Worm (Caenorhabditis elegans) whole organism, L2 larva: ENCODE results near the gene F40G9.14.

Experiments
- C34F6.9 ChIP-seq: fragments of 150-350 bp; optimal IDR thresholded peaks from 2 replicates; lab custom pipeline; 2014; ENCODE audit warnings: missing biosample characterization, missing genetic modification characterization
- F13H6.1 ChIP-seq: sonication (generic microtip); optimal IDR thresholded peaks from 2 replicates; lab custom pipeline; 2016; ENCODE audit warnings: missing genetic modification characterization, missing compliant biosample characterization
- R02D3.7 ChIP-seq: fragments of 150-350 bp; optimal IDR thresholded peaks from 2 replicates; lab custom pipeline; 2014; ENCODE audit warnings: missing biosample characterization, missing genetic modification characterization
- Y55F3AM.14 ChIP-seq: fragments of 200-800 bp; sonication (Bioruptor generic); optimal IDR thresholded peaks from 2 replicates; lab custom pipeline; 2018; ENCODE audit warnings: mild to moderate bottlenecking, missing genetic modification characterization, missing compliant biosample characterization
- ZK546.5 ChIP-seq: sonication (generic microtip); optimal IDR thresholded peaks from 2 replicates; lab custom pipeline; 2017; ENCODE audit warnings: missing biosample characterization, missing genetic modification characterization
- alr-1 ChIP-seq: fragments of 150-350 bp; optimal IDR thresholded peaks from 2 replicates; lab custom pipeline; 2014; ENCODE audit warnings: missing biosample characterization, missing genetic modification characterization
- aly-2 ChIP-seq: fragments of 150-350 bp; optimal IDR thresholded peaks from 2 replicates; lab custom pipeline; 2014; ENCODE audit warnings: missing biosample characterization, missing genetic modification characterization
- ama-1 ChIP-seq: fragments of 150-350 bp; optimal IDR thresholded peaks from 2 replicates; lab custom pipeline; 2018; ENCODE audit warnings: inconsistent platforms
- blmp-1 ChIP-seq: sonication (generic microtip); optimal IDR thresholded peaks from 2 replicates; lab custom pipeline; 2017; ENCODE audit warnings: missing genetic modification characterization, mild to moderate bottlenecking, missing compliant biosample characterization, antibody characterized with exemption, moderate library complexity; ENCODE audit not compliant: insufficient read depth
- ceh-16 ChIP-seq: fragments of 150-350 bp; optimal IDR thresholded peaks from 2 replicates; lab custom pipeline; 2014; ENCODE audit warnings: missing biosample characterization, missing genetic modification characterization
- ceh-82 ChIP-seq: fragments of 150-350 bp; optimal IDR thresholded peaks from 2 replicates; lab custom pipeline; 2014; ENCODE audit warnings: missing biosample characterization, missing genetic modification characterization
- crh-2 ChIP-seq: sonication (generic microtip); optimal IDR thresholded peaks from 2 replicates; lab custom pipeline; 2017; ENCODE audit warnings: missing biosample characterization, missing genetic modification characterization
- dmd-4 ChIP-seq: sonication (generic microtip); optimal IDR thresholded peaks from 2 replicates; lab custom pipeline; 2017; ENCODE audit warnings: missing biosample characterization, missing genetic modification characterization
- egl-27 ChIP-seq: sonication (generic microtip); optimal IDR thresholded peaks from 3 replicates; lab custom pipeline; 2017; ENCODE audit warnings: missing biosample characterization, missing genetic modification reagents, missing genetic modification characterization
- elt-1 ChIP-seq: fragments of 150-350 bp; optimal IDR thresholded peaks from 2 replicates; lab custom pipeline; 2014; ENCODE audit warnings: missing biosample characterization, missing genetic modification characterization
- elt-3 ChIP-seq: sonication (generic microtip); optimal IDR thresholded peaks from 2 replicates; lab custom pipeline; 2017; ENCODE audit warnings: missing biosample characterization, missing genetic modification characterization
- fos-1 ChIP-seq: fragments of 150-350 bp; optimal IDR thresholded peaks from 2 replicates; lab custom pipeline; 2014; ENCODE audit warnings: missing biosample characterization, missing genetic modification characterization
- gmeb-1 ChIP-seq: fragments of 150-350 bp; optimal IDR thresholded peaks from 2 replicates; lab custom pipeline; 2014; ENCODE audit warnings: missing biosample characterization, missing genetic modification characterization
- lin-13 ChIP-seq: fragments of 150-350 bp; optimal IDR thresholded peaks from 2 replicates; lab custom pipeline; 2014; ENCODE audit warnings: missing biosample characterization, missing genetic modification reagents, missing genetic modification characterization
- lin-39 ChIP-seq: fragments of 150-350 bp; optimal IDR thresholded peaks from 2 replicates; lab custom pipeline; 2014; ENCODE audit warnings: missing biosample characterization, missing genetic modification reagents, missing genetic modification characterization
- lsy-2 ChIP-seq, 2 experiments: fragments of 150-350 bp in 1 of 2; sonication (generic microtip) in 1 of 2; optimal IDR thresholded peaks; 2 replicates each; lab custom pipeline; 2014 to 2017; ENCODE audit warnings: missing biosample characterization in 2 of 2, missing genetic modification characterization in 2 of 2
- mbf-1 ChIP-seq: sonication (generic microtip); optimal IDR thresholded peaks from 2 replicates; lab custom pipeline; 2017; ENCODE audit warnings: missing biosample characterization, missing genetic modification characterization
- mdl-1 ChIP-seq, 2 experiments: fragments of 150-350 bp in 1 of 2; sonication (generic microtip) in 1 of 2; optimal IDR thresholded peaks; 2 replicates each; lab custom pipeline; 2017; ENCODE audit warnings: missing biosample characterization in 2 of 2, missing genetic modification characterization in 2 of 2
- nhr-10 ChIP-seq: sonication (generic microtip); optimal IDR thresholded peaks from 2 replicates; lab custom pipeline; 2017; ENCODE audit warnings: missing biosample characterization, missing genetic modification characterization
- nhr-11 ChIP-seq: fragments of 150-350 bp; optimal IDR thresholded peaks from 2 replicates; lab custom pipeline; 2014; ENCODE audit warnings: missing biosample characterization, missing genetic modification characterization
- nhr-12 ChIP-seq: fragments of 150-350 bp; optimal IDR thresholded peaks from 2 replicates; lab custom pipeline; 2014; ENCODE audit warnings: missing biosample characterization, missing genetic modification characterization
- nhr-129 ChIP-seq: fragments of 150-350 bp; optimal IDR thresholded peaks from 2 replicates; lab custom pipeline; 2014; ENCODE audit warnings: missing biosample characterization, missing genetic modification characterization
- nhr-21 ChIP-seq: fragments of 150-350 bp; optimal IDR thresholded peaks from 2 replicates; lab custom pipeline; 2014; ENCODE audit warnings: missing biosample characterization, missing genetic modification characterization
- nhr-23 ChIP-seq: fragments of 150-350 bp; optimal IDR thresholded peaks from 2 replicates; lab custom pipeline; 2014; ENCODE audit warnings: missing biosample characterization, missing genetic modification reagents, missing genetic modification characterization
- nhr-237 ChIP-seq: fragments of 150-350 bp; optimal IDR thresholded peaks from 2 replicates; lab custom pipeline; 2014; ENCODE audit warnings: missing biosample characterization, missing genetic modification characterization
- nhr-25 ChIP-seq: fragments of 150-350 bp; sonication (generic microtip); optimal IDR thresholded peaks from 3 replicates; lab custom pipeline; 2014; ENCODE audit warnings: missing biosample characterization, missing genetic modification characterization
- nhr-6 ChIP-seq: fragments of 150-350 bp; optimal IDR thresholded peaks from 2 replicates; lab custom pipeline; 2014; ENCODE audit warnings: missing biosample characterization, missing genetic modification characterization
- nhr-77 ChIP-seq: fragments of 150-350 bp; optimal IDR thresholded peaks from 2 replicates; lab custom pipeline; 2014; ENCODE audit warnings: missing biosample characterization, missing genetic modification characterization
- sem-4 ChIP-seq: fragments of 150-350 bp; optimal IDR thresholded peaks from 2 replicates; lab custom pipeline; 2014; ENCODE audit warnings: missing biosample characterization, missing genetic modification reagents, missing genetic modification characterization
- sma-9 ChIP-seq, 2 experiments: fragments of 150-350 bp in 1 of 2; sonication (generic microtip) in 1 of 2; optimal IDR thresholded peaks; 2 replicates each; lab custom pipeline; 2014 to 2016; ENCODE audit warnings: missing genetic modification characterization in 2 of 2, mild to moderate bottlenecking in 1 of 2, missing biosample characterization in 1 of 2, missing compliant biosample characterization in 1 of 2, missing genetic modification reagents in 1 of 2, moderate library complexity in 1 of 2
- snpc-4 ChIP-seq: fragments of 150-350 bp; optimal IDR thresholded peaks from 2 replicates; lab custom pipeline; 2014; ENCODE audit warnings: missing biosample characterization, missing genetic modification characterization
- unc-39 ChIP-seq: fragments of 150-350 bp; optimal IDR thresholded peaks from 2 replicates; lab custom pipeline; 2014; ENCODE audit warnings: missing biosample characterization, missing genetic modification characterization
- unc-55 ChIP-seq: fragments of 150-350 bp; sonication (generic microtip); optimal IDR thresholded peaks from 3 replicates; lab custom pipeline; 2014; ENCODE audit warnings: missing biosample characterization, missing genetic modification reagents, missing genetic modification characterization
- unc-62 ChIP-seq: fragments of 150-350 bp; optimal IDR thresholded peaks from 2 replicates; lab custom pipeline; 2014; ENCODE audit warnings: missing biosample characterization, missing genetic modification reagents, missing genetic modification characterization
- zag-1 ChIP-seq: fragments of 150-350 bp; optimal IDR thresholded peaks from 2 replicates; lab custom pipeline; 2014; ENCODE audit warnings: missing biosample characterization, missing genetic modification characterization
- ztf-1 ChIP-seq: fragments of 200-800 bp; sonication (Bioruptor generic); conservative IDR thresholded peaks from 2 replicates; pipeline ENCODE4 v1.3.6; 2022; ENCODE audit warnings: missing genetic modification characterization, missing compliant biosample characterization
- ztf-11 ChIP-seq: sonication (generic microtip); optimal IDR thresholded peaks from 2 replicates; lab custom pipeline; 2017; ENCODE audit warnings: missing biosample characterization, missing genetic modification characterization
- ztf-4 ChIP-seq: fragments of 150-350 bp; optimal IDR thresholded peaks from 2 replicates; lab custom pipeline; 2014; ENCODE audit warnings: missing biosample characterization, missing genetic modification characterization

The F40G9.14 gene

DNA sequence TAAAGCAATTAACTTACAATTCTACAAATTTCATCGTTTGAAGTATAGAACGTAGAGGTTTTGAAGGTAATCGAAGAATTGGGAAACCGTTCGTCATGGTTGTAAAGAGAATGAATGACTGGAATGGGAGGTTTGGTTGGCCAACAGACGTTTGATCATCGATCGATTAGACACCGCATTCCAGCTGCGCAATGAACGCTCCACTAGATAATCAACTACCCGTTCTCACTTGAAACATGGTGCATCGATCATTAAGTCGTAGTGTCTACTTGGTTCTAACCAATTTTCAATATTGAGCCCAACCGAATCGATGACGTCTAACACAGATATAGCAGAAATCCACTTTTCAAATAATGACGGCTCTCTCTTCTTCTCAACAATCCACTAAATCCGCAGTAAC is 34.5 kb downstream of the F40G9.14 start, which contains the start of gene fbxb-82:
Gene fbxb-82, minus strand, starts transcription at position 101 of the 400 bp plus-strand sequence.
- no peak for TF ChIP-seq R02D3.7 (tag; lab: Kevin White, UChicago)
- TF ChIP-seq, all 48 proteins: peak for 0

DNA sequence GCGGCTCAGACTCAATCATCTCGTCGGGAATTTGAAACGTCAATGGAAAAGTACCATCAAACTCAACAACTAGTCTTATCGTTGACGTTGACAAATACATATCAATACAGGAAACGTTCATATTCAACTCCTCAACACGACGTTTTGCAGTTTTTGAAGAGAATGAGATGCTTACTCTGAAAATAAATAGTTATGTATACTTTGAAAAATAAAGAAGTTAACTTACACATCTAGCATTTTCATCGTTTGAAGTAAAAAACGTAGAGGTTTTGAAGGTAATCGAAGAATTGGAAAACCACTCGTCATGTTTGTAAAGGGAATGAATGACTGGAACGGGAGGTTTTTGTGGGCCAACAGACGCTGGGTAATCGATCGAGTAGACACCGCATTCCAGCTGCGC is 36.7 kb downstream of the F40G9.14 start, which contains the start of gene fbxb-81:
Gene fbxb-81, minus strand, starts transcription at position 314 of the 400 bp plus-strand sequence.
- TF ChIP-seq R02D3.7 (tag; lab: Kevin White, UChicago) (no peak), ZK546.5 (tag; lab: Kevin White, UChicago) (no peak), nhr-11 (tag; lab: Kevin White, UChicago) (no peak), sma-9 (GFP tag; optimal IDR thresholded peaks at IDR 0.05; lab: Kevin White, UChicago) (no peak), sma-9 (tag; optimal IDR thresholded peaks at IDR 0.05; lab: Kevin White, UChicago) (no peak), aly-2 (no peak), sem-4 (tag; lab: Kevin White, UChicago) (no peak), elt-1 (no peak), nhr-12 (no peak), nhr-237 (tag; lab: Kevin White, UChicago) (no peak), nhr-6 (tag; lab: Kevin White, UChicago) (no peak)

DNA sequence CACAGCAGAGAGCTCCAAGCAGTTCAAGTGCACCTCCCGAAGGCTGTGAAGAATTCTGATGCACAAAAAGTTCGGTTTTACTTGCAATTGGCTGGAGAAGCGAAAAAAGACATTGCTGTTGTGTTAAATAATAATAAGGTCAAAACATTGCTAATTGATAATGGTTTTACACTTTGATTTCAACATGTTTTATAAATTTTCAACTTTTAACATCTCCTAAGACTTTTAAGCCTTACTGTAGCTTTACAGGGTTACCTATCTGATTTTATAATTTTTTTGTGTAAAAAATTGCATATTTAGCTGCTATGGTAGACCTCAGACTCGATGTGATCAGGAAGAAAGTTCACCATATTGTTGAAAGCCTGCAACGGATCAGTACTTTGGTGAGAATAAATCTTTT is 43.4 kb downstream of the F40G9.14 start, which contains the start of gene pals-25:
Gene pals-25, plus strand, starts transcription at position 301 of the 400 bp plus-strand sequence.
- TF ChIP-seq nhr-12 (no peak), crh-2 (tag; lab: Kevin White, UChicago) (no peak), ztf-1 (no peak), aly-2 (no peak), snpc-4 (tag; lab: Kevin White, UChicago) (no peak), elt-1 (no peak), F13H6.1 (tag; lab: Kevin White, UChicago) (no peak), nhr-10 (no peak)

DNA sequence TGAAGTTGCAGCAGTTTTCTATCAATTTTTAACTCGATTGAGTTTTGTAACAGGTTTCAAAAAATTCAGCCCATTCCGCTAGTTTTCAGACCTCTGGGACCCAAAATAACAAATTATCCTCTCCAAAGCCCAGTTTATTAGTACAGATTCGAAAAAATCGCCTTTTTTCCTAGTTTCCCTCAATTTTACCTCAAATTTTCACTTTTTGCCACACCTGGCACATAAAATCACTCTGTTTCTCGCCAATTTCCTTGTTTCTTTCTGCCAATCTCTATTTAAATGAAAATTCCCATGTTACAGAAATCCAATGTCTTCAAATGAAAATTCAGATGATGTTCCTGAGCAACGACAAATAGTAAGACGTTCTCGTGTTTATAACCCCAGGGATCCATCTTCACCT is 45.5 kb downstream of the F40G9.14 start, which contains the start of gene pals-22:
Gene pals-22, plus strand, starts transcription at position 301 of the 400 bp plus-strand sequence.
- TF ChIP-seq ceh-16, result no peak
- TF ChIP-seq lin-13 (GFP tag; lab: Kevin White, UChicago), result no peak
- no peak for TF ChIP-seq nhr-23 (tag; lab: Kevin White, UChicago)
- no peak for TF ChIP-seq nhr-11 (tag; lab: Kevin White, UChicago)
- no peak for TF ChIP-seq unc-55 (GFP tag; lab: Kevin White, UChicago)
- TF ChIP-seq unc-62 (GFP tag; lab: Kevin White, UChicago), result no peak
- no peak for TF ChIP-seq dmd-4
- no peak for TF ChIP-seq ceh-82 (tag; lab: Kevin White, UChicago)
- no peak for TF ChIP-seq C34F6.9 (tag; lab: Kevin White, UChicago)
- TF ChIP-seq fos-1, result no peak
- no peak for TF ChIP-seq ama-1
- TF ChIP-seq R02D3.7 (tag; lab: Kevin White, UChicago), result no peak

DNA sequence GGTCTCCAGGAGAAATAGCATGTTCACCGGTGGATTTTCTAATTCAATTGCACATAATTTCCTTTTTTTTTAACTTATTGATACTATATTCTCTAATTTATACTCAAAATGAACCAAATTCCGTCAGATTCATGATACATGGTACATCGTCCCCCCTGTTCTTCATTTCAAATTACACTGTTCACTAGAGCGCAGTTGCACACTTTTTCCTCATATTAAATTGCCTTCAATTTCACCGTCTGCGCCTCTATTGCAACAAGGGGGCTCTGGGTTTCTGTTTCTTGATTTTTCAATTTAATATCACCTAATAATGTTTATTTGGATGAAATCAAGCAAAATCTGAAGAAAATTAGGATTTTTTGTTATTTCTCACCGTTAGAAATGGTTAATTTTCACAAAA is 46.0 kb downstream of the F40G9.14 start:
- TF ChIP-seq lsy-2 (tag; optimal IDR thresholded peaks at IDR 0.05; lab: Kevin White, UChicago) (peak in 1 of 2 experiments; percentile 75), sma-9 (GFP tag; optimal IDR thresholded peaks at IDR 0.05; lab: Kevin White, UChicago) (no peak), sma-9 (tag; optimal IDR thresholded peaks at IDR 0.05; lab: Kevin White, UChicago) (no peak), mbf-1 (tag; lab: Kevin White, UChicago) (no peak), nhr-23 (tag; lab: Kevin White, UChicago) (no peak), ama-1 (no peak), egl-27 (no peak), elt-1 (no peak), lin-39 (tag; lab: Kevin White, UChicago) (no peak), aly-2 (no peak), gmeb-1 (tag; lab: Kevin White, UChicago) (peak; percentile 46), ztf-4 (tag; lab: Kevin White, UChicago) (no peak), nhr-11 (tag; lab: Kevin White, UChicago) (no peak), nhr-12 (no peak), blmp-1 (tag; lab: Kevin White, UChicago) (no peak), snpc-4 (tag; lab: Kevin White, UChicago) (no peak), dmd-4 (no peak), C34F6.9 (tag; lab: Kevin White, UChicago) (peak; percentile 83), ZK546.5 (tag; lab: Kevin White, UChicago) (no peak), crh-2 (tag; lab: Kevin White, UChicago) (peak; percentile 60), nhr-77 (tag; lab: Kevin White, UChicago) (no peak), mdl-1 (tag; optimal IDR thresholded peaks at IDR 0.05; lab: Kevin White, UChicago) (no peak), fos-1 (peak; percentile 54), unc-39 (no peak), nhr-10 (no peak), nhr-25 (no peak), elt-3 (no peak), nhr-21 (tag; lab: Kevin White, UChicago) (peak; percentile 16), alr-1 (no peak), R02D3.7 (tag; lab: Kevin White, UChicago) (no peak), zag-1 (tag; lab: Kevin White, UChicago) (peak; percentile 19), ztf-11 (tag; lab: Kevin White, UChicago) (no peak), Y55F3AM.14 (GFP tag; lab: Kevin White, UChicago) (no peak), unc-55 (GFP tag; lab: Kevin White, UChicago) (peak; percentile 84), ceh-16 (no peak), sem-4 (tag; lab: Kevin White, UChicago) (no peak), nhr-129 (peak; percentile 79)
